Fruit fly (Drosophila melanogaster) S2 (cell line): ENCODE data around the gene CG31365.

Experiments used
- CG8478 ChIP-seq: fragments of >200 bp; optimal IDR thresholded peaks from 2 replicates; lab custom pipeline; 2018
- CTCF ChIP-seq, 2 experiments: fragments of >200 bp; optimal IDR thresholded peaks; 2 replicates each; lab custom pipeline; 2018

DNA sequence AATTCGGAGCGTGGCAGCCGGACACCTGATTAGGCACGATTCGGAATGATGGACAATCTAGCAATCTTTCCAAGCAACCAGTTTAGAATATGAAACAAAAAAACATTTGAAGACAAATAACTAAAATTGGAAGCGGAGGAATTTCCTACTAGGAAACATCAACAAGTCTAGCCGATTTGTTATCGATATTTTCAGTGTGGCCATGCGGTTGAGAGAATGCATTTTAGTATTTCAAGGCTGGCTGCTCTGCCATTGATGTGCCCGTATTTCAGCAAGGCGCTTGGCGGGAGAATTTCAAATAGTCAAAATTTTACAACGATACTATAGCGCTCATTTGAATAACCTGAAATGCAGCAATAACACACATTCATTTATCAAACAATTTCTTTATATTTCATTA is 1.6 kb upstream of the CG31365 start, which contains the start of gene CG31457:
- TF ChIP-seq CG8478 (lab: Kevin White, UChicago) (no peak), CTCF (optimal IDR thresholded peaks at IDR 0.05; lab: Kevin White, UChicago) (peak; percentile 49 to 50)
